Worm (Caenorhabditis elegans) whole organism, mixed stage, embryonic: ENCODE results near the gene C12D8.13.

Source experiments
- M03D4.4 ChIP-seq: sonication (generic microtip); optimal IDR thresholded peaks from 2 replicates; lab custom pipeline; 2017; ENCODE audit warnings: mild to moderate bottlenecking, missing genetic modification characterization, missing compliant biosample characterization
- blmp-1 ChIP-seq: fragments of 150-350 bp; optimal IDR thresholded peaks from 2 replicates; lab custom pipeline; 2014; ENCODE audit warnings: missing biosample characterization, missing genetic modification characterization
- ceh-83 ChIP-seq: fragments of 200-800 bp; sonication (Bioruptor generic); optimal IDR thresholded peaks from 2 replicates; lab custom pipeline; 2018; ENCODE audit warnings: mild to moderate bottlenecking, missing genetic modification characterization, missing compliant biosample characterization
- ces-1 ChIP-seq: fragments of 150-350 bp; optimal IDR thresholded peaks from 2 replicates; lab custom pipeline; 2014; ENCODE audit warnings: missing biosample characterization, missing genetic modification reagents, missing genetic modification characterization
- cnd-1 ChIP-seq: fragments of 200-800 bp; sonication (Bioruptor generic); optimal IDR thresholded peaks from 2 replicates; lab custom pipeline; 2018; ENCODE audit warnings: mild to moderate bottlenecking, missing genetic modification characterization, missing compliant biosample characterization
- drap-1 ChIP-seq: fragments of 200-800 bp; sonication (Bioruptor generic); optimal IDR thresholded peaks from 3 replicates; lab custom pipeline; 2018; ENCODE audit warnings: mild to moderate bottlenecking, missing genetic modification characterization, missing compliant biosample characterization
- elt-1 ChIP-seq: sonication (generic microtip); optimal IDR thresholded peaks from 2 replicates; lab custom pipeline; 2017; ENCODE audit warnings: missing genetic modification characterization, mild to moderate bottlenecking, missing compliant biosample characterization, antibody characterized with exemption, moderate library complexity, borderline replicate concordance; ENCODE audit not compliant: insufficient read depth
- elt-3 ChIP-seq: fragments of 150-350 bp; optimal IDR thresholded peaks from 2 replicates; lab custom pipeline; 2014; ENCODE audit warnings: missing biosample characterization, missing genetic modification characterization
- flh-1 ChIP-seq: fragments of 200-800 bp; sonication (Bioruptor generic); optimal IDR thresholded peaks from 2 replicates; lab custom pipeline; 2018; ENCODE audit warnings: mild to moderate bottlenecking, missing genetic modification characterization, moderate library complexity, missing compliant biosample characterization
- ham-2 ChIP-seq: fragments of 200-800 bp; sonication (Bioruptor generic); optimal IDR thresholded peaks from 2 replicates; lab custom pipeline; 2018; ENCODE audit warnings: mild to moderate bottlenecking, missing genetic modification characterization, missing compliant biosample characterization
- hlh-1 ChIP-seq: fragments of 150-350 bp; optimal IDR thresholded peaks from 2 replicates; lab custom pipeline; 2014; ENCODE audit warnings: missing biosample characterization, missing genetic modification reagents, missing genetic modification characterization
- lin-13 ChIP-seq: fragments of 150-350 bp; optimal IDR thresholded peaks from 2 replicates; lab custom pipeline; 2014; ENCODE audit warnings: missing biosample characterization, missing genetic modification characterization
- lin-32 ChIP-seq: fragments of 200-800 bp; sonication (Bioruptor generic); optimal IDR thresholded peaks from 2 replicates; lab custom pipeline; 2018; ENCODE audit warnings: mild to moderate bottlenecking, missing genetic modification characterization, missing compliant biosample characterization
- lsy-2 ChIP-seq: fragments of 150-350 bp; optimal IDR thresholded peaks from 2 replicates; lab custom pipeline; 2014; ENCODE audit warnings: missing biosample characterization, missing genetic modification characterization
- mab-5 ChIP-seq: fragments of 150-350 bp; optimal IDR thresholded peaks from 2 replicates; lab custom pipeline; 2014; ENCODE audit warnings: missing biosample characterization, missing genetic modification characterization
- mep-1 ChIP-seq: fragments of 150-350 bp; optimal IDR thresholded peaks from 2 replicates; lab custom pipeline; 2017; ENCODE audit warnings: missing biosample characterization, missing genetic modification reagents, missing genetic modification characterization, inconsistent platforms
- mls-2 ChIP-seq: sonication (generic microtip); optimal IDR thresholded peaks from 2 replicates; lab custom pipeline; 2016; ENCODE audit warnings: mild to moderate bottlenecking, missing genetic modification characterization, moderate library complexity, missing compliant biosample characterization
- nhr-12 ChIP-seq: fragments of 150-350 bp; optimal IDR thresholded peaks from 2 replicates; lab custom pipeline; 2014; ENCODE audit warnings: missing biosample characterization, missing genetic modification characterization
- nhr-2 ChIP-seq: fragments of 150-350 bp; optimal IDR thresholded peaks from 2 replicates; lab custom pipeline; 2014; ENCODE audit warnings: missing biosample characterization, missing genetic modification characterization
- nhr-237 ChIP-seq: fragments of 150-350 bp; optimal IDR thresholded peaks from 2 replicates; lab custom pipeline; 2014; ENCODE audit warnings: missing biosample characterization, missing genetic modification characterization
- nhr-76 ChIP-seq: sonication (generic microtip); optimal IDR thresholded peaks from 2 replicates; lab custom pipeline; 2017; ENCODE audit warnings: missing biosample characterization, missing genetic modification characterization
- pha-4 ChIP-seq: fragments of 150-350 bp; optimal IDR thresholded peaks from 2 replicates; lab custom pipeline; 2018; ENCODE audit warnings: missing biosample characterization, missing genetic modification reagents, missing genetic modification characterization
- sem-2 ChIP-seq: fragments of 200-800 bp; sonication (Bioruptor generic); optimal IDR thresholded peaks from 2 replicates; lab custom pipeline; 2018; ENCODE audit warnings: mild to moderate bottlenecking, missing genetic modification characterization, missing compliant biosample characterization
- sptf-1 ChIP-seq: sonication (generic microtip); optimal IDR thresholded peaks from 2 replicates; lab custom pipeline; 2017; ENCODE audit warnings: mild to moderate bottlenecking, missing genetic modification characterization, moderate library complexity, missing compliant biosample characterization
- tbx-8 ChIP-seq: fragments of 200-800 bp; sonication (Bioruptor generic); optimal IDR thresholded peaks from 2 replicates; lab custom pipeline; 2018; ENCODE audit warnings: mild to moderate bottlenecking, missing genetic modification characterization, moderate library complexity, missing compliant biosample characterization
- unc-120 ChIP-seq: sonication (generic microtip); optimal IDR thresholded peaks from 2 replicates; lab custom pipeline; 2017; ENCODE audit warnings: missing genetic modification characterization, missing compliant biosample characterization; ENCODE audit not compliant: poor library complexity, severe bottlenecking
- unc-39 ChIP-seq: fragments of 150-350 bp; optimal IDR thresholded peaks from 2 replicates; lab custom pipeline; 2014; ENCODE audit warnings: missing biosample characterization, missing genetic modification characterization
- unc-62 ChIP-seq: fragments of 150-350 bp; optimal IDR thresholded peaks from 2 replicates; lab custom pipeline; 2014; ENCODE audit warnings: missing biosample characterization, missing genetic modification reagents, missing genetic modification characterization
- zip-8 ChIP-seq: fragments of 150-350 bp; optimal IDR thresholded peaks from 2 replicates; lab custom pipeline; 2014; ENCODE audit warnings: missing biosample characterization, missing genetic modification characterization
- ztf-11 ChIP-seq: fragments of 150-350 bp; optimal IDR thresholded peaks from 2 replicates; lab custom pipeline; 2014; ENCODE audit warnings: missing biosample characterization, missing genetic modification characterization

Gene C12D8.13

ce11 chrV:10222007-10222406, 1.5 kb upstream of the C12D8.13 start, which contains the start of gene C12D8.20:
C12D8.20 (plus strand) TSS chrV:10222307.
- no peak for TF ChIP-seq ham-2 (GFP tag; lab: Kevin White, UChicago)
- no peak for TF ChIP-seq blmp-1 (tag; lab: Kevin White, UChicago)
- no peak for TF ChIP-seq cnd-1
- TF ChIP-seq nhr-76 (tag; lab: Kevin White, UChicago) = no peak
- no peak for TF ChIP-seq nhr-2 (tag; lab: Kevin White, UChicago)
- TF ChIP-seq sem-2 (GFP tag; lab: Kevin White, UChicago) = no peak

ce11 chrV:10221317-10221716, 812 bp upstream of the C12D8.13 start, which contains the start of the genes fipr-5 and fipr-9:
fipr-5 (minus strand) TSS chrV:10221417.
fipr-9 (plus strand) TSS chrV:10221662.
- no peak for TF ChIP-seq lin-32 (GFP tag; lab: Kevin White, UChicago)
- no peak for TF ChIP-seq tbx-8
- TF ChIP-seq drap-1 (GFP tag; lab: Kevin White, UChicago) = no peak
- no peak for TF ChIP-seq zip-8 (tag; lab: Kevin White, UChicago)
- TF ChIP-seq mep-1 (tag; lab: Kevin White, UChicago) = no peak
- TF ChIP-seq unc-39 (tag; lab: Kevin White, UChicago) = no peak
- TF ChIP-seq elt-1 (tag; lab: Kevin White, UChicago) = no peak
- no peak for TF ChIP-seq sptf-1
- no peak for TF ChIP-seq nhr-76 (tag; lab: Kevin White, UChicago)
- no peak for TF ChIP-seq ceh-83 (GFP tag; lab: Kevin White, UChicago)

- TF ChIP-seq unc-62 (GFP tag; lab: Kevin White, UChicago) (no peak), mep-1 (tag; lab: Kevin White, UChicago) (no peak), ces-1 (no peak), ztf-11 (tag; lab: Kevin White, UChicago) (no peak)
Measured at ce11 chrV:10216724-10217123, 3.8 kb downstream of the C12D8.13 start, which contains the start of gene ZK856.14. ZK856.14 (plus strand) TSS chrV:10217024.

ce11 chrV:10212627-10213026, 7.9 kb downstream of the C12D8.13 start, which contains the start of gene hpo-40:
hpo-40 (plus strand) TSS chrV:10212927.
- TF ChIP-seq unc-120 = no peak
- TF ChIP-seq sptf-1 = no peak
- TF ChIP-seq mls-2 (tag; lab: Kevin White, UChicago) = no peak
- no peak for TF ChIP-seq mep-1 (tag; lab: Kevin White, UChicago)
- TF ChIP-seq M03D4.4 (tag; lab: Kevin White, UChicago) = no peak
- TF ChIP-seq flh-1 (GFP tag; lab: Kevin White, UChicago) = no peak
- TF ChIP-seq cnd-1 = no peak
- TF ChIP-seq mab-5 = no peak
- TF ChIP-seq ztf-11 (tag; lab: Kevin White, UChicago) = no peak
- TF ChIP-seq lsy-2 (tag; lab: Kevin White, UChicago) = no peak
- no peak for TF ChIP-seq elt-3 (tag; lab: Kevin White, UChicago)
- TF ChIP-seq tbx-8 = no peak
- no peak for TF ChIP-seq hlh-1 (tag; lab: Kevin White, UChicago)
- no peak for TF ChIP-seq nhr-12 (tag; lab: Kevin White, UChicago)
- no peak for TF ChIP-seq blmp-1 (tag; lab: Kevin White, UChicago)
- TF ChIP-seq zip-8 (tag; lab: Kevin White, UChicago) = no peak
- TF ChIP-seq ham-2 (GFP tag; lab: Kevin White, UChicago) = no peak

- TF ChIP-seq cnd-1 = no peak
Measured at ce11 chrV:10212027-10212426, 8.5 kb downstream of the C12D8.13 start, which contains the start of gene zhit-3. zhit-3 (minus strand) TSS chrV:10212127.

ce11 chrV:10210244-10210643, 10.3 kb downstream of the C12D8.13 start, which contains the start of gene tftc-3:
tftc-3 (minus strand) TSS chrV:10210344.
- TF ChIP-seq nhr-237 (tag; lab: Kevin White, UChicago) = no peak
- TF ChIP-seq blmp-1 (tag; lab: Kevin White, UChicago) = no peak
- TF ChIP-seq nhr-76 (tag; lab: Kevin White, UChicago) = no peak
- no peak for TF ChIP-seq lin-32 (GFP tag; lab: Kevin White, UChicago)
- no peak for TF ChIP-seq ceh-83 (GFP tag; lab: Kevin White, UChicago)
- no peak for TF ChIP-seq lin-13 (tag; lab: Kevin White, UChicago)
- TF ChIP-seq elt-3 (tag; lab: Kevin White, UChicago) = no peak
- TF ChIP-seq drap-1 (GFP tag; lab: Kevin White, UChicago) = no peak
- no peak for TF ChIP-seq lsy-2 (tag; lab: Kevin White, UChicago)
- TF ChIP-seq cnd-1 = no peak
- no peak for TF ChIP-seq ces-1
- TF ChIP-seq tbx-8 = no peak
- TF ChIP-seq pha-4 (tag; lab: Kevin White, UChicago) = no peak
